Worm (Caenorhabditis elegans): ENCODE results near the gene K11H3.3.

ce11 chrIII:9802045-9802444 is 49.6 kb upstream of the K11H3.3 start:
- TF ChIP-seq sma-9 (GFP tag; optimal IDR thresholded peaks at IDR 0.05) (no peak), sma-9 (tag; optimal IDR thresholded peaks at IDR 0.05) (no peak), egl-27 (tag; optimal IDR thresholded peaks at IDR 0.05) (no peak), lin-11 (tag; optimal IDR thresholded peaks at IDR 0.05) (no peak), nhr-237 (tag; optimal IDR thresholded peaks at IDR 0.05) (no peak), ceh-16 (tag; optimal IDR thresholded peaks at IDR 0.05) (no peak)
